Fruit fly (Drosophila melanogaster) whole organism, embryonic: ENCODE results near the gene CG1309.
A peak's percentile ranks its signal among the peaks of the same experiment; 100 is the strongest.

Experiments
- Ada2b ChIP-seq: fragments of 200-800 bp; sonication (Bioruptor generic); IDR thresholded peaks from 2 replicates; pipeline ENCODE4 v1.3.6; 2022; ENCODE audit warnings: missing biosample characterization, missing genetic modification characterization
- B-H2 ChIP-seq: fragments of 200-800 bp; sonication (Bioruptor generic); optimal IDR thresholded peaks from 2 replicates; lab custom pipeline; 2018; ENCODE audit warnings: missing biosample characterization, mild to moderate bottlenecking, missing genetic modification characterization
- CG13296 ChIP-seq: fragments of 200-800 bp; sonication (Bioruptor generic); optimal IDR thresholded peaks from 3 replicates; lab custom pipeline; 2018; ENCODE audit warnings: missing biosample characterization, mild to moderate bottlenecking, missing genetic modification characterization
- CG13624 ChIP-seq: fragments of 200-800 bp; sonication (Bioruptor generic); optimal IDR thresholded peaks from 2 replicates; lab custom pipeline; 2016; ENCODE audit warnings: missing biosample characterization, missing genetic modification characterization
- CG13775 ChIP-seq: fragments of 200-800 bp; sonication (Bioruptor generic); optimal IDR thresholded peaks from 3 replicates; lab custom pipeline; 2017; ENCODE audit warnings: missing biosample characterization, mild to moderate bottlenecking, missing genetic modification characterization
- CG18619 ChIP-seq: fragments of 200-800 bp; sonication (Bioruptor generic); optimal IDR thresholded peaks from 3 replicates; lab custom pipeline; 2017; ENCODE audit warnings: missing biosample characterization, mild to moderate bottlenecking, missing genetic modification characterization
- CG2120 ChIP-seq: fragments of 200-800 bp; sonication (Bioruptor generic); optimal IDR thresholded peaks from 3 replicates; lab custom pipeline; 2016; ENCODE audit warnings: missing biosample characterization, missing genetic modification characterization
- CG2129 ChIP-seq: fragments of 200-800 bp; sonication (Bioruptor generic); IDR thresholded peaks from 2 replicates; pipeline ENCODE4 v1.3.6; 2022; ENCODE audit warnings: missing biosample characterization, missing genetic modification characterization; ENCODE audit not compliant: partially characterized antibody
- CG30020 ChIP-seq: fragments of 200-800 bp; optimal IDR thresholded peaks from 2 replicates; lab custom pipeline; 2019; ENCODE audit warnings: missing biosample characterization, mild to moderate bottlenecking, missing genetic modification characterization, moderate library complexity
- CG31441 ChIP-seq: fragments of 200-800 bp; sonication (Bioruptor generic); IDR thresholded peaks from 2 replicates; pipeline ENCODE4 v1.3.6; 2022; ENCODE audit warnings: missing biosample characterization, missing genetic modification characterization
- CG3281 ChIP-seq: fragments of 200-800 bp; sonication (Bioruptor generic); optimal IDR thresholded peaks from 3 replicates; lab custom pipeline; 2017; ENCODE audit warnings: missing biosample characterization, mild to moderate bottlenecking, missing genetic modification characterization
- CG3838 ChIP-seq: fragments of 200-800 bp; sonication (Bioruptor generic); optimal IDR thresholded peaks from 3 replicates; lab custom pipeline; 2016; ENCODE audit warnings: missing biosample characterization, missing genetic modification characterization
- CG7372 ChIP-seq: fragments of 200-800 bp; sonication (Bioruptor generic); IDR thresholded peaks from 2 replicates; pipeline ENCODE4 v1.3.6; 2022; ENCODE audit warnings: missing biosample characterization, missing genetic modification characterization
- CG8359 ChIP-seq: fragments of 200-800 bp; sonication (Bioruptor generic); optimal IDR thresholded peaks from 2 replicates; lab custom pipeline; 2017; ENCODE audit warnings: missing biosample characterization, mild to moderate bottlenecking, missing genetic modification characterization, borderline replicate concordance
- CG8388 ChIP-seq: fragments of 200-800 bp; sonication (Bioruptor generic); optimal IDR thresholded peaks from 2 replicates; lab custom pipeline; 2019; ENCODE audit warnings: missing biosample characterization, mild to moderate bottlenecking, missing genetic modification characterization, moderate library complexity
- CG8765 ChIP-seq: fragments of 200-800 bp; sonication (Bioruptor generic); IDR thresholded peaks from 2 replicates; pipeline ENCODE4 v1.3.6; 2022; ENCODE audit warnings: missing biosample characterization, missing genetic modification characterization
- CG9817 ChIP-seq: fragments of 200-800 bp; sonication (Bioruptor generic); optimal IDR thresholded peaks from 2 replicates; lab custom pipeline; 2018; ENCODE audit warnings: missing biosample characterization, mild to moderate bottlenecking, missing genetic modification characterization, moderate library complexity
- Dp ChIP-seq: fragments of 200-800 bp; sonication (Bioruptor generic); optimal IDR thresholded peaks from 2 replicates; lab custom pipeline; 2018; ENCODE audit warnings: missing biosample characterization, mild to moderate bottlenecking, missing genetic modification characterization, moderate library complexity
- E2f2 ChIP-seq: fragments of 200-800 bp; sonication (Bioruptor generic); IDR thresholded peaks from 2 replicates; pipeline ENCODE4 v1.3.6; 2022; ENCODE audit warnings: missing biosample characterization, missing genetic modification characterization
- Elba2 ChIP-seq: fragments of 200-800 bp; sonication (Bioruptor generic); optimal IDR thresholded peaks from 3 replicates; lab custom pipeline; 2016; ENCODE audit warnings: missing biosample characterization, missing genetic modification characterization
- Ets97D ChIP-seq: fragments of 200-800 bp; sonication (Bioruptor generic); optimal IDR thresholded peaks from 3 replicates; lab custom pipeline; 2016; ENCODE audit warnings: missing biosample characterization, missing genetic modification characterization
- Fer2 ChIP-seq: fragments of 200-800 bp; sonication (Bioruptor generic); optimal IDR thresholded peaks from 2 replicates; lab custom pipeline; 2018; ENCODE audit warnings: missing biosample characterization, mild to moderate bottlenecking, missing genetic modification characterization, moderate library complexity
- H2.0 ChIP-seq: fragments of 200-800 bp; sonication (Bioruptor generic); IDR thresholded peaks from 2 replicates; pipeline ENCODE4 v1.3.6; 2022; ENCODE audit warnings: missing biosample characterization, missing genetic modification characterization
- Hand ChIP-seq: fragments of 200-800 bp; sonication (Bioruptor generic); optimal IDR thresholded peaks from 2 replicates; lab custom pipeline; 2017; ENCODE audit warnings: mild to moderate bottlenecking, missing biosample characterization, missing genetic modification reagents, missing genetic modification characterization
- Hr3 ChIP-seq: fragments of 200-800 bp; sonication (Bioruptor generic); optimal IDR thresholded peaks from 3 replicates; lab custom pipeline; 2016; ENCODE audit warnings: missing biosample characterization, missing genetic modification characterization
- Lpt ChIP-seq: fragments of >200 bp; optimal IDR thresholded peaks from 2 replicates; lab custom pipeline; 2018; ENCODE audit warnings: missing biosample characterization, missing genetic modification characterization
- Myb ChIP-seq: fragments of 200-800 bp; sonication (Bioruptor generic); optimal IDR thresholded peaks from 2 replicates; lab custom pipeline; 2016; ENCODE audit warnings: missing biosample characterization, missing genetic modification characterization
- Oaz ChIP-seq: fragments of 200-800 bp; sonication (Bioruptor generic); IDR thresholded peaks from 2 replicates; pipeline ENCODE4 v1.3.6; 2022; ENCODE audit warnings: missing biosample characterization, missing genetic modification characterization
- Opbp ChIP-seq: fragments of 200-800 bp; sonication (Bioruptor generic); IDR thresholded peaks from 3 replicates; pipeline ENCODE4 v1.3.6; 2022; ENCODE audit warnings: missing biosample characterization, missing genetic modification characterization; ENCODE audit not compliant: partially characterized antibody
- Optix ChIP-seq: fragments of 200-800 bp; sonication (Bioruptor generic); IDR thresholded peaks from 3 replicates; pipeline ENCODE4 v1.3.6; 2022; ENCODE audit warnings: missing biosample characterization, missing genetic modification characterization
- Sox100B ChIP-seq: fragments of 200-800 bp; sonication (Bioruptor generic); optimal IDR thresholded peaks from 3 replicates; lab custom pipeline; 2018; ENCODE audit warnings: missing biosample characterization, mild to moderate bottlenecking, missing genetic modification characterization
- abd-A ChIP-seq: fragments of 200-800 bp; sonication (Bioruptor generic); optimal IDR thresholded peaks from 3 replicates; lab custom pipeline; 2019; ENCODE audit warnings: missing biosample characterization, mild to moderate bottlenecking, missing genetic modification characterization, moderate library complexity
- ap ChIP-seq: fragments of 200-800 bp; sonication (Bioruptor generic); IDR thresholded peaks from 2 replicates; pipeline ENCODE4 v1.3.6; 2022; ENCODE audit warnings: missing biosample characterization, missing genetic modification characterization
- ato ChIP-seq: fragments of 200-800 bp; sonication (Bioruptor generic); IDR thresholded peaks from 2 replicates; pipeline ENCODE4 v1.3.6; 2022; ENCODE audit warnings: missing biosample characterization, missing genetic modification characterization; ENCODE audit not compliant: partially characterized antibody
- bcd ChIP-seq: fragments of 200-800 bp; sonication (Bioruptor generic); optimal IDR thresholded peaks from 2 replicates; lab custom pipeline; 2017; ENCODE audit warnings: missing biosample characterization, mild to moderate bottlenecking, missing genetic modification characterization
- cato ChIP-seq: fragments of 200-800 bp; sonication (Bioruptor generic); optimal IDR thresholded peaks from 2 replicates; lab custom pipeline; 2016; ENCODE audit warnings: missing biosample characterization, missing genetic modification characterization, borderline replicate concordance
- crc ChIP-seq: fragments of 200-800 bp; sonication (Bioruptor generic); optimal IDR thresholded peaks from 2 replicates; lab custom pipeline; 2016; ENCODE audit warnings: missing biosample characterization, missing genetic modification characterization
- danr ChIP-seq: fragments of 200-800 bp; sonication (Bioruptor generic); IDR thresholded peaks from 2 replicates; pipeline ENCODE4 v1.3.6; 2022; ENCODE audit warnings: missing biosample characterization, missing genetic modification characterization
- emc ChIP-seq: fragments of 200-800 bp; sonication (Bioruptor generic); optimal IDR thresholded peaks from 2 replicates; lab custom pipeline; 2016; ENCODE audit warnings: missing biosample characterization, missing genetic modification characterization
- gcm ChIP-seq: fragments of 200-800 bp; sonication (Bioruptor generic); optimal IDR thresholded peaks from 2 replicates; lab custom pipeline; 2019; ENCODE audit warnings: missing biosample characterization, mild to moderate bottlenecking, missing genetic modification characterization, moderate library complexity
- lilli ChIP-seq: fragments of 200-800 bp; sonication (Bioruptor generic); optimal IDR thresholded peaks from 3 replicates; lab custom pipeline; 2016; ENCODE audit warnings: missing biosample characterization, missing genetic modification characterization
- nau ChIP-seq: fragments of 200-800 bp; sonication (Bioruptor generic); optimal IDR thresholded peaks from 3 replicates; lab custom pipeline; 2017; ENCODE audit warnings: missing biosample characterization, mild to moderate bottlenecking, missing genetic modification characterization, missing genetic modification reagents
- nerfin-1 ChIP-seq: fragments of 200-800 bp; sonication (Bioruptor generic); optimal IDR thresholded peaks from 3 replicates; lab custom pipeline; 2019; ENCODE audit warnings: missing biosample characterization, mild to moderate bottlenecking, missing genetic modification characterization, moderate library complexity
- odd ChIP-seq: fragments of 200-800 bp; sonication (Bioruptor generic); optimal IDR thresholded peaks from 2 replicates; lab custom pipeline; 2017; ENCODE audit warnings: missing biosample characterization, mild to moderate bottlenecking, missing genetic modification characterization
- pfk ChIP-seq: fragments of 200-800 bp; sonication (Bioruptor generic); optimal IDR thresholded peaks from 2 replicates; lab custom pipeline; 2018; ENCODE audit warnings: missing biosample characterization, mild to moderate bottlenecking, missing genetic modification characterization, moderate library complexity
- sens ChIP-seq: fragments of 200-800 bp; sonication (Bioruptor generic); peaks from one replicate; lab custom pipeline; 2016; ENCODE audit warnings: missing biosample characterization, missing genetic modification characterization
- sqz ChIP-seq: fragments of 200-800 bp; sonication (Bioruptor generic); optimal IDR thresholded peaks from 3 replicates; lab custom pipeline; 2018; ENCODE audit warnings: missing biosample characterization, mild to moderate bottlenecking, missing genetic modification characterization
- vnd ChIP-seq: fragments of 200-800 bp; sonication (Bioruptor generic); IDR thresholded peaks from 3 replicates; pipeline ENCODE4 v1.3.6; 2022; ENCODE audit warnings: missing biosample characterization, missing genetic modification characterization; ENCODE audit not compliant: partially characterized antibody
- zen ChIP-seq: fragments of 200-800 bp; sonication (Bioruptor generic); optimal IDR thresholded peaks from 3 replicates; lab custom pipeline; 2018; ENCODE audit warnings: missing biosample characterization, mild to moderate bottlenecking, missing genetic modification characterization, moderate library complexity
- zfh1 ChIP-seq: fragments of 200-800 bp; sonication (Bioruptor generic); IDR thresholded peaks from 3 replicates; pipeline ENCODE4 v1.3.6; 2022; ENCODE audit warnings: missing biosample characterization, missing genetic modification characterization

Gene CG1309

dm6 chr3L:4254301-4254834, 4.9 kb upstream of the CG1309 start, which contains the start of the genes ago and CG1265 (continued):
- TF ChIP-seq Elba2 (GFP tag; lab: Kevin White, UChicago) (no peak), Oaz (GFP tag; lab: Robert Waterston, UW) (0 out of 2 replicates have a peak, but pooled peaks have one; percentile 11), CG30020 (tag; lab: Kevin White, UChicago) (peak; percentile 47), CG13624 (GFP tag; lab: Kevin White, UChicago) (no peak), zfh1 (no peak), CG9817 (tag; lab: Kevin White, UChicago) (peak; percentile 61), nerfin-1 (no peak), Opbp (peak; percentile 43; the same call in 1 of the 3 replicates), Dp (GFP tag; lab: Kevin White, UChicago) (peak; percentile 55), danr (no peak), Sox100B (GFP tag; lab: Kevin White, UChicago) (no peak), CG3838 (GFP tag; lab: Kevin White, UChicago) (no peak), nau (no peak), CG3281 (GFP tag; lab: Kevin White, UChicago) (peak; percentile 40), sqz (GFP tag; lab: Kevin White, UChicago) (peak; percentile 53), CG7372 (GFP tag; lab: Robert Waterston, UW) (peak; percentile 46), CG18619 (GFP tag; lab: Kevin White, UChicago) (peak; percentile 15), CG13775 (GFP tag; lab: Kevin White, UChicago) (peak; percentile 60), lilli (peak; percentile 50), CG2129 (GFP tag; lab: Robert Waterston, UW) (0 out of 2 replicates have a peak, but pooled peaks have one; percentile 11), abd-A (tag; lab: Kevin White, UChicago) (no peak), gcm (GFP tag; lab: Kevin White, UChicago) (no peak), Hr3 (GFP tag; lab: Kevin White, UChicago) (peak; percentile 47), Ets97D (GFP tag; lab: Kevin White, UChicago) (peak; percentile 71), Fer2 (tag; lab: Kevin White, UChicago) (peak; percentile 19), CG8359 (GFP tag; lab: Kevin White, UChicago) (no peak), Ada2b (peak; percentile 18; the same call in 1 of the 2 replicates), cato (GFP tag; lab: Kevin White, UChicago) (no peak), pfk (GFP tag; lab: Kevin White, UChicago) (no peak), E2f2 (GFP tag; lab: Robert Waterston, UW) (peak; percentile 66), CG8765 (GFP tag; lab: Robert Waterston, UW) (no peak), emc (GFP tag; lab: Kevin White, UChicago) (no peak), ap (GFP tag; lab: Robert Waterston, UW) (no peak; the same call in 1 of the 2 replicates), CG13296 (peak; percentile 40), sens (GFP tag; lab: Kevin White, UChicago) (peak; percentile 52), B-H2 (GFP tag; lab: Kevin White, UChicago) (peak; percentile 49), Hand (GFP tag; lab: Kevin White, UChicago) (no peak), ato (GFP tag; lab: Robert Waterston, UW) (no peak), CG8388 (GFP tag; lab: Kevin White, UChicago) (peak; percentile 24), Optix (GFP tag; lab: Robert Waterston, UW) (no peak), CG2120 (peak; percentile 52), odd (GFP tag; lab: Kevin White, UChicago) (peak; percentile 45), crc (GFP tag; lab: Kevin White, UChicago) (no peak), vnd (GFP tag; lab: Robert Waterston, UW) (no peak; the same call in 2 of the 3 replicates), Lpt (GFP tag; lab: Kevin White, UChicago) (no peak), CG31441 (peak; percentile 69), Myb (GFP tag; lab: Kevin White, UChicago) (no peak), bcd (GFP tag; lab: Kevin White, UChicago) (peak; percentile 34), H2.0 (GFP tag; lab: Robert Waterston, UW) (peak; percentile 27), zen (tag; lab: Kevin White, UChicago) (peak; percentile 12)
